Worm (Caenorhabditis elegans) whole organism, mixed stage, embryonic: ENCODE data around the gene K02D3.2.

ENCODE experiments used
- blmp-1 ChIP-seq: fragments of 150-350 bp; optimal IDR thresholded peaks from 2 replicates; lab custom pipeline; 2014; ENCODE audit warnings: missing biosample characterization, missing genetic modification characterization
- drap-1 ChIP-seq: fragments of 200-800 bp; sonication (Bioruptor generic); optimal IDR thresholded peaks from 3 replicates; lab custom pipeline; 2018; ENCODE audit warnings: mild to moderate bottlenecking, missing genetic modification characterization, missing compliant biosample characterization
- hlh-1 ChIP-seq: fragments of 150-350 bp; optimal IDR thresholded peaks from 2 replicates; lab custom pipeline; 2014; ENCODE audit warnings: missing biosample characterization, missing genetic modification reagents, missing genetic modification characterization
- lin-32 ChIP-seq: fragments of 200-800 bp; sonication (Bioruptor generic); optimal IDR thresholded peaks from 2 replicates; lab custom pipeline; 2018; ENCODE audit warnings: mild to moderate bottlenecking, missing genetic modification characterization, missing compliant biosample characterization
- lsy-2 ChIP-seq: fragments of 150-350 bp; optimal IDR thresholded peaks from 2 replicates; lab custom pipeline; 2014; ENCODE audit warnings: missing biosample characterization, missing genetic modification characterization
- mls-2 ChIP-seq: sonication (generic microtip); optimal IDR thresholded peaks from 2 replicates; lab custom pipeline; 2016; ENCODE audit warnings: mild to moderate bottlenecking, missing genetic modification characterization, moderate library complexity, missing compliant biosample characterization
- nhr-12 ChIP-seq: fragments of 150-350 bp; optimal IDR thresholded peaks from 2 replicates; lab custom pipeline; 2014; ENCODE audit warnings: missing biosample characterization, missing genetic modification characterization
- sem-2 ChIP-seq: fragments of 200-800 bp; sonication (Bioruptor generic); optimal IDR thresholded peaks from 2 replicates; lab custom pipeline; 2018; ENCODE audit warnings: mild to moderate bottlenecking, missing genetic modification characterization, missing compliant biosample characterization
- snpc-4 ChIP-seq: fragments of 150-350 bp; optimal IDR thresholded peaks from 2 replicates; lab custom pipeline; 2014; ENCODE audit warnings: missing biosample characterization, missing genetic modification characterization
- sptf-1 ChIP-seq: sonication (generic microtip); optimal IDR thresholded peaks from 2 replicates; lab custom pipeline; 2017; ENCODE audit warnings: mild to moderate bottlenecking, missing genetic modification characterization, moderate library complexity, missing compliant biosample characterization
- unc-39 ChIP-seq: fragments of 150-350 bp; optimal IDR thresholded peaks from 2 replicates; lab custom pipeline; 2014; ENCODE audit warnings: missing biosample characterization, missing genetic modification characterization
- zip-8 ChIP-seq: fragments of 150-350 bp; optimal IDR thresholded peaks from 2 replicates; lab custom pipeline; 2014; ENCODE audit warnings: missing biosample characterization, missing genetic modification characterization

The K02D3.2 gene

ce11 chrX:13663641-13664633 lies 47.9 kb downstream of the K02D3.2 start, which contains the start of gene C04A11.5:
Gene C04A11.5 (plus strand): TSS chrX:13664583.
- TF ChIP-seq zip-8 (tag; lab: Kevin White, UChicago): peak; percentile 71
- TF ChIP-seq drap-1: no peak
- TF ChIP-seq hlh-1: no peak
- no peak for TF ChIP-seq mls-2 (tag; lab: Kevin White, UChicago)
- no peak for TF ChIP-seq sptf-1 (tag; lab: Kevin White, UChicago)
- TF ChIP-seq sem-2 (GFP tag; lab: Kevin White, UChicago): no peak

- TF ChIP-seq lin-32 (GFP tag; lab: Kevin White, UChicago) (no peak), unc-39 (tag; lab: Kevin White, UChicago) (no peak), drap-1 (no peak), blmp-1 (tag; lab: Kevin White, UChicago) (no peak), lsy-2 (tag; lab: Kevin White, UChicago) (no peak), snpc-4 (tag; lab: Kevin White, UChicago) (no peak), nhr-12 (tag; lab: Kevin White, UChicago) (no peak)
Measured at ce11 chrX:13660206-13660605, 51.6 kb downstream of the K02D3.2 start, which contains the start of gene C04A11.1. Gene C04A11.1 (plus strand): TSS chrX:13660506.
